Worm (Caenorhabditis elegans): ENCODE data around the gene skpo-2.
"Not testable (repeated sequence)": the region's sequence is repeated elsewhere in the genome, so short reads cannot be mapped to it uniquely, and the experiment has no call there.

DNA sequence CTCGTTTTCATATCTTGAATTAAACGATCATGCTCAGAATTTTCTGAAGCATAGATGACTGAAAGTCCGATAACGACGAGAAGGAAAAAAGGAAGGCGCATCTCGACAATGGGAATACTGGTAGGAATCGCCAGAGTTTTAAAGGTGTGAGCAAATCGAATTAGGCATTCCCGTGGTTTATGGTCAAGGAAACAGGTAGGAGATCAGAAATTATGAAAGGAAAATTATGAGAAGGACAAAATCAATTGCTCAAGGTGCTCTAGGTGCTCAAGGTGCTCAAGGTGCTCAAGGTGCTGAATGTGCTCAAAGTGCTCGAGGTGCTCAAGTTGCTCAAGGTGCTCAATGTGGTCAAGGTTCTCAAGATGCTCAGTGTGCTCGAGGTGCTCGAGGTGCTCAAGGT is 28.3 kb upstream of the skpo-2 start, which contains the start of gene C16C8.10:
- not testable (repeated sequence) for TF ChIP-seq snpc-4 (tag; optimal IDR thresholded peaks at IDR 0.05); ces-1 (GFP tag; optimal IDR thresholded peaks at IDR 0.05)

All from whole organism, mixed stage, embryonic.